Fruit fly (Drosophila melanogaster) whole organism, prepupa: ENCODE results near the gene Jon74E.

Source experiments
- Blimp-1 ChIP-seq: fragments of 200-800 bp; sonication (Bioruptor generic); optimal IDR thresholded peaks from 3 replicates; lab custom pipeline; 2017; ENCODE audit warnings: missing biosample characterization, missing genetic modification characterization, mild to moderate bottlenecking, moderate library complexity, missing genetic modification reagents
- CG10631 ChIP-seq: fragments of 200-800 bp; sonication (Bioruptor generic); optimal IDR thresholded peaks from 2 replicates; lab custom pipeline; 2016; ENCODE audit warnings: missing biosample characterization, missing genetic modification characterization
- CG11294 ChIP-seq: fragments of 200-800 bp; sonication (Bioruptor generic); IDR thresholded peaks from 2 replicates; pipeline ENCODE4 v1.3.6; 2022; ENCODE audit warnings: missing biosample characterization, missing genetic modification characterization
- CG11902 ChIP-seq: fragments of 200-800 bp; sonication (Bioruptor generic); optimal IDR thresholded peaks from 3 replicates; lab custom pipeline; 2016; ENCODE audit warnings: missing biosample characterization, missing genetic modification characterization
- CG1621 ChIP-seq: fragments of 200-800 bp; sonication (Bioruptor generic); optimal IDR thresholded peaks from 3 replicates; lab custom pipeline; 2018; ENCODE audit warnings: missing biosample characterization, mild to moderate bottlenecking, missing genetic modification characterization
- CG16779 ChIP-seq: fragments of 200-800 bp; sonication (Bioruptor generic); optimal IDR thresholded peaks from 3 replicates; lab custom pipeline; 2017; ENCODE audit warnings: missing biosample characterization, mild to moderate bottlenecking, missing genetic modification characterization
- CG6854 ChIP-seq: fragments of 200-800 bp; sonication (Bioruptor generic); optimal IDR thresholded peaks from 2 replicates; lab custom pipeline; 2017; ENCODE audit warnings: missing biosample characterization, mild to moderate bottlenecking, missing genetic modification characterization
- CG8632 ChIP-seq: fragments of 200-800 bp; sonication (Bioruptor generic); optimal IDR thresholded peaks from 3 replicates; lab custom pipeline; 2016; ENCODE audit warnings: missing biosample characterization, missing genetic modification characterization
- CG9139 ChIP-seq: fragments of 200-800 bp; sonication (Bioruptor generic); optimal IDR thresholded peaks from 3 replicates; lab custom pipeline; 2017; ENCODE audit warnings: missing biosample characterization, mild to moderate bottlenecking, missing genetic modification characterization
- Eip75B ChIP-seq: fragments of 200-800 bp; sonication (Bioruptor generic); optimal IDR thresholded peaks from 3 replicates; lab custom pipeline; 2016; ENCODE audit warnings: missing biosample characterization, missing genetic modification characterization
- Eip78C ChIP-seq: fragments of 200-800 bp; sonication (Bioruptor generic); peaks from one replicate; lab custom pipeline; 2016; ENCODE audit warnings: missing biosample characterization, missing genetic modification characterization
- Eip93F ChIP-seq: fragments of 200-800 bp; sonication (Bioruptor generic); optimal IDR thresholded peaks from 2 replicates; lab custom pipeline; 2016; ENCODE audit warnings: missing biosample characterization, mild to moderate bottlenecking, missing genetic modification characterization
- Ets96B ChIP-seq: fragments of 200-800 bp; optimal IDR thresholded peaks from 2 replicates; lab custom pipeline; 2019; ENCODE audit warnings: missing biosample characterization, mild to moderate bottlenecking, missing genetic modification characterization, moderate library complexity
- Hr39 ChIP-seq: fragments of 200-800 bp; sonication (Bioruptor generic); optimal IDR thresholded peaks from 2 replicates; lab custom pipeline; 2016; ENCODE audit warnings: missing biosample characterization, missing genetic modification characterization
- Lpt ChIP-seq: fragments of 200-800 bp; sonication (Bioruptor generic); optimal IDR thresholded peaks from 3 replicates; lab custom pipeline; 2016; ENCODE audit warnings: missing biosample characterization, missing genetic modification characterization
- Smox ChIP-seq: fragments of 200-800 bp; sonication (Bioruptor generic); optimal IDR thresholded peaks from 3 replicates; lab custom pipeline; 2016; ENCODE audit warnings: missing biosample characterization, missing genetic modification characterization
- Sox15 ChIP-seq: fragments of 200-800 bp; sonication (Bioruptor generic); optimal IDR thresholded peaks from 3 replicates; lab custom pipeline; 2016; ENCODE audit warnings: missing biosample characterization, missing genetic modification characterization
- achi ChIP-seq: fragments of 200-800 bp; sonication (Bioruptor generic); optimal IDR thresholded peaks from 3 replicates; lab custom pipeline; 2016; ENCODE audit warnings: missing biosample characterization, missing genetic modification characterization
- cyc ChIP-seq: fragments of 200-800 bp; sonication (Bioruptor generic); optimal IDR thresholded peaks from 3 replicates; lab custom pipeline; 2016; ENCODE audit warnings: missing biosample characterization, missing genetic modification characterization
- dac ChIP-seq: fragments of 200-800 bp; sonication (Bioruptor generic); optimal IDR thresholded peaks from 2 replicates; lab custom pipeline; 2017; ENCODE audit warnings: missing biosample characterization, mild to moderate bottlenecking, missing genetic modification characterization
- dsx ChIP-seq: fragments of 200-800 bp; optimal IDR thresholded peaks from 3 replicates; lab custom pipeline; 2019; ENCODE audit warnings: missing biosample characterization, mild to moderate bottlenecking, missing genetic modification characterization, moderate library complexity; ENCODE audit not compliant: poor library complexity, severe bottlenecking
- eg ChIP-seq: fragments of 200-800 bp; sonication (Bioruptor generic); IDR thresholded peaks from 3 replicates; pipeline ENCODE4 v1.3.6; 2022; ENCODE audit warnings: missing biosample characterization, missing genetic modification characterization
- esn ChIP-seq: fragments of 200-800 bp; sonication (Bioruptor generic); optimal IDR thresholded peaks from 2 replicates; lab custom pipeline; 2016; ENCODE audit warnings: missing biosample characterization, mild to moderate bottlenecking, missing genetic modification characterization, moderate library complexity
- fd59A ChIP-seq: fragments of 200-800 bp; sonication (Bioruptor generic); optimal IDR thresholded peaks from 2 replicates; lab custom pipeline; 2017; ENCODE audit warnings: missing biosample characterization, mild to moderate bottlenecking, missing genetic modification characterization, missing genetic modification reagents
- fd85E ChIP-seq: fragments of 200-800 bp; sonication (Bioruptor generic); optimal IDR thresholded peaks from 3 replicates; lab custom pipeline; 2016; ENCODE audit warnings: missing biosample characterization, missing genetic modification characterization
- fkh ChIP-seq: fragments of 200-800 bp; sonication (Bioruptor generic); optimal IDR thresholded peaks from 3 replicates; lab custom pipeline; 2017; ENCODE audit warnings: missing biosample characterization, mild to moderate bottlenecking, missing genetic modification characterization, moderate library complexity
- pdm3 ChIP-seq: fragments of 200-800 bp; sonication (Bioruptor generic); optimal IDR thresholded peaks from 3 replicates; lab custom pipeline; 2016; ENCODE audit warnings: missing biosample characterization, missing genetic modification characterization
- salr ChIP-seq, 2 experiments: fragments of 200-800 bp; sonication (Bioruptor generic); optimal IDR thresholded peaks; 3 replicates each; lab custom pipeline; 2016 to 2018; ENCODE audit warnings: missing biosample characterization in 2 of 2, missing genetic modification characterization in 2 of 2, mild to moderate bottlenecking in 1 of 2
- ss ChIP-seq, 2 experiments: fragments of 200-800 bp; sonication (Bioruptor generic); optimal IDR thresholded peaks; 2 replicates in 1 of 2; 3 replicates in 1 of 2; lab custom pipeline; 2017 to 2018; ENCODE audit warnings: mild to moderate bottlenecking in 2 of 2, missing biosample characterization in 2 of 2, missing genetic modification characterization in 2 of 2, moderate library complexity in 1 of 2
- svp ChIP-seq: fragments of 200-800 bp; sonication (Bioruptor generic); peaks from one replicate; lab custom pipeline; 2016; ENCODE audit warnings: missing biosample characterization, missing genetic modification characterization
- vri ChIP-seq: fragments of 200-800 bp; sonication (Bioruptor generic); optimal IDR thresholded peaks from 3 replicates; lab custom pipeline; 2016; ENCODE audit warnings: missing biosample characterization, mild to moderate bottlenecking, missing genetic modification characterization

Jon74E gene

DNA sequence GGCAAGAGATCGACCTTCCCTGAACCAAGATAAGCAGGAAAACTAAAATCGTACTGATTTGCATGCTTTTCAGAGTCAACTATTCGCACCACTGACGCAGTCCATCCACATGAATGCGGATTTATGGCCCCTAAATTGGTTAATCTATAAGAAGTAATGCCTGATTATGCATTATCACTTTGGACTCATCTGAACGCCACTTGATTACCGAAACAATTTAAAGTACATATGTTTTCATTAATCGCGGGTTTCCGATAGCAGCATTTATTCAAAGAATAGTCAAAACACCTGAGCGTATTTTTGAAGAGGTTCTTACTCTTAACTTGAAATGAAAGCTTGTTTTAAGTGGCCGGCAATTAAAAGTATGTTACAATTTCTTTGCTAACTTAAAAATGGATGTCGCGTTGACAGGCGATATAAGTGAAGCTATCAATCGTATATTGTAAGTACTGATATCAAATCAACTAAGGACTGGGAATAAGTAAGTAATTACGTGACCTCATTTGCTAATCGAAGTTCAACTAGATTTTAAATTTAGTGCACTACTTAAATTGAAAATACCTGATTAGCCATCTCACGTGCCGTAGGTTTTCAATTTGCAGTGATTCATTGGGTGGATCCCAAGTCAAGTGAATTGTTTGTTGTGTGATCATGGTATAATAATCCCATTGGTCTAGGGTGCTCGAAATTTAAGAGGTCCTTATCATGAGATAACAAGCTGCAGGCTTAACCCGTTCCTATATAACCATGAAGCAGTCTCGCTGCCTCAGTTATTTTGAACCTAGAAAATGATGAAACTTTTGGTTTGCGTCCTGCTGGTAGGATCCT lies at the start of gene Jon74E, which contains the start of gene CG7542:
TSS of gene Jon74E (minus strand) at position 79 of the 828 bp plus-strand sequence.
TSS of gene CG7542 (plus strand) at position 778 of the 828 bp plus-strand sequence.
- TF ChIP-seq ss (GFP tag; optimal IDR thresholded peaks at IDR 0.05; lab: Kevin White, UChicago) (no peak), vri (GFP tag; lab: Kevin White, UChicago) (peak; percentile 54), Ets96B (tag; lab: Kevin White, UChicago) (no peak)

DNA sequence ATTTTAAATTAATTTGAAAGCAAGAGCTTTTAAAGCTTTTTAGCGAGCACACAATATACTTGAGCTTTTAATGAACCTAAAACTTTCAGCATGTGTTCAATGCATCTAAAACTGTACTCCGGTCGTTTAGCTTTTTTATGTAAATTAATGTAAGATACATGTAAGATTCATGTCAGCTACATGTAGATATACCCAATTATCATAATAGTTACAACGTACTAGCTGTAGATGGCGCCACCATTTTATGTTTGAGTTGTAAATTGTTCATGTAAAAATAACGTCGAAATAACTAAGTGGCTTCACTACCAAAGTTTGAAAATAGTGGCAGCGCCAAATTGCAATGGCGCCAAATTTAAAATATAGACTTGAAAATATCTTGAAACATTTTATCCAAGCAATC lies 48.0 kb upstream of the Jon74E start:
- TF ChIP-seq CG16779 (tag; lab: Kevin White, UChicago), result no peak
- no peak for TF ChIP-seq CG1621 (tag; lab: Kevin White, UChicago)
- no peak for TF ChIP-seq CG10631 (GFP tag; lab: Kevin White, UChicago)
- no peak for TF ChIP-seq Eip75B (GFP tag; lab: Kevin White, UChicago)
- TF ChIP-seq Eip93F, result no peak
- no peak for TF ChIP-seq Sox15 (GFP tag; lab: Kevin White, UChicago)
- peak; percentile 3 for TF ChIP-seq Eip78C
- no peak for TF ChIP-seq pdm3
- TF ChIP-seq CG6854 (GFP tag; lab: Kevin White, UChicago), result no peak
- no peak for TF ChIP-seq fd85E (GFP tag; lab: Kevin White, UChicago)
- TF ChIP-seq Lpt (GFP tag; lab: Kevin White, UChicago), result peak; percentile 30
- no peak for TF ChIP-seq Blimp-1 (GFP tag; lab: Kevin White, UChicago)
- TF ChIP-seq Hr39, result no peak
- peak; percentile 29 for TF ChIP-seq cyc (GFP tag; lab: Kevin White, UChicago)
- peak; percentile 38 for TF ChIP-seq fkh (GFP tag; lab: Kevin White, UChicago)

DNA sequence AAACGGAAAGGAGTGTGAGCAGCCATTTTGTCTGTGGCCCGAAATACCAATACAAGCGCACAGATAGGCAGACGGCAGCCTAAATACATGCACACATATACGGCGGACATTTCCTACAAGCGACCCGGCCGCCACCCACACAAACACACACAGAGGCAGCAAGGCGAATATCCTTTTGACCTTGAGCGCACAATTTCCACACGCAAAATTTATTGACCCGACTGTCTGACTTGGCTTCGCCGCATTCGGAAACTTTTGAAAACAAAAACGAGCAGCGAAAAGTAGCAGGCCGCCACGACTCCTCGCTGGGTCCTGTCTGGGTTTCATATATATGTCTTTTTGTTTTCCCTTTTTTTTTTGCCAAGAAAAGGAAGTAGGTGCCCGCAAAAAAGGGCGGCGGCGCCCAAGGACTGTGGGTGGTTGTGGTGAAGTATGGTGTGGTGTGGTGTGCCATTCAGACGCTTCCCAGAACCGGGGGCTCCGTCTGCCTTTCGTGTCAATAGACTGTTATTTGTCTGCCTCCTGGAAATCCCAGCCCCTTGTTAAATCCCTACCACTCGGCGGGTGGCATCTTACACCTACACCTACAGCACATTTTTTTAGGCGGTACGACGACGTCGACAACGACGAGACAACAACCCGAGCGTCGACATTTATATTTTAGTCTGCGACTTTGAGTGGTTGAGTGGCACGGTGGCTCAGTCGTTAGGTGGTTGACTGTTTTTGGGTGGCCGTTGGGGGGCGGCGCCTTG lies 47.1 kb upstream of the Jon74E start:
- no peak for TF ChIP-seq CG8632 (GFP tag; lab: Kevin White, UChicago)
- TF ChIP-seq dsx (GFP tag; lab: Kevin White, UChicago), result no peak
- TF ChIP-seq achi (GFP tag; lab: Kevin White, UChicago), result no peak
- TF ChIP-seq CG11902 (GFP tag; lab: Kevin White, UChicago), result no peak
- TF ChIP-seq esn (GFP tag; lab: Kevin White, UChicago), result no peak
- TF ChIP-seq CG10631 (GFP tag; lab: Kevin White, UChicago), result no peak
- no peak for TF ChIP-seq fd59A (GFP tag; lab: Kevin White, UChicago)
- no peak for TF ChIP-seq CG9139 (GFP tag; lab: Kevin White, UChicago)
- TF ChIP-seq dac (GFP tag; lab: Kevin White, UChicago), result no peak
- no peak for TF ChIP-seq svp (GFP tag; lab: Kevin White, UChicago)
- TF ChIP-seq CG11294 (GFP tag; lab: Robert Waterston, UW), result no peak
- TF ChIP-seq CG6854 (GFP tag; lab: Kevin White, UChicago), result no peak
- no peak for TF ChIP-seq Smox (GFP tag; lab: Kevin White, UChicago)
- TF ChIP-seq Ets96B (tag; lab: Kevin White, UChicago), result no peak
- no peak for TF ChIP-seq Eip78C

DNA sequence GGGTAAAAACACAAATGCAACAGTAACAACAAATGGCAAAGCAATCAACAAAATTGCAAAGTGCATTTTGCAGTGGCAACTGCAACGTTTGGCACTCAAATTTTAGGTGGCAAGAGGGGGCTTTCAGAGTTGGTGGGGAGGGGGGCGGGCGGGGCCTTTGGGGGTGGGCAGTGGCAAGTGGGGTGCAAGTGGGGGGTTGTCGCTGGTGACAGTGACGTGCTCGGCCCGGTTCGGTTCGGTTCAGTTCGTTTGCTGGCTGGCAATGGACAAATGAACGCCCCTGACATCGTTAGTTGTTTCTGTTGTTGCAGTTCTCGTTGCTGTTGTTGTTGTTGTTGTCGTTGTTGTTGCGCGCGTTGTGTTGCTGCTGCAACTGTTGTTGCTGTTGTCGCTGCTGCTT lies 44.2 kb upstream of the Jon74E start:
- TF ChIP-seq fkh (GFP tag; lab: Kevin White, UChicago) (no peak), eg (GFP tag; lab: Robert Waterston, UW) (0 out of 3 replicates have a peak, but pooled peaks have one; percentile 32), salr (GFP tag; optimal IDR thresholded peaks at IDR 0.05; lab: Kevin White, UChicago) (no peak), achi (GFP tag; lab: Kevin White, UChicago) (no peak)
